Worm (Caenorhabditis elegans): ENCODE results near the gene F41G3.5.

ce11 chrII:6742614-6743013 lies 3.9 kb upstream of the F41G3.5 start, which contains the start of gene F41G3.6:
- no peak for TF ChIP-seq skn-1 (tag; optimal IDR thresholded peaks at IDR 0.05)
- TF ChIP-seq ZK546.5 (tag; optimal IDR thresholded peaks at IDR 0.05) = no peak
- TF ChIP-seq fos-1 (tag; optimal IDR thresholded peaks at IDR 0.05) = no peak

Data from whole organism, L4 larva.